Fruit fly (Drosophila melanogaster): ENCODE measurements around the gene shep.

shep gene

DNA sequence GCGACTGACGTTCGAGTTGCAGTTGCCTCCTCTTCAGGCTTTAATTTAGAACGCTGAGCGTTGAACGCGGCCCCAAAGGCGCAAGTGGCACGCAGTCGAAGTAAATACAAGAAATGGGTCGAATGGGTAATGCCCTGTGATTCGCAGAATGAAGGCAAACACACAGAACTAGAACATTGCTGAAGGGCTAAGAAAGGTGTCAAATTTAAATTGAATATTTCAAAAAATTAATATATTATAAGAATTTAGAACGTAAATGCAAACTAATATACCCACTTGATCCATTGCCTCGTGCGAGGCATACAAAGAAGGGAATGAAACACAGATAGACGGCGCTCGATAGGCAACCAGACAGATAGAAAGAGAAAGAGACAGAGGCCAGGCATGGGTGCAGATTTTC, 34.5 kb downstream of the shep start (continued):
- no peak for TF ChIP-seq D (optimal IDR thresholded peaks at IDR 0.05)
- peak; percentile 33 for TF ChIP-seq D (GFP tag; optimal IDR thresholded peaks at IDR 0.05)
- TF ChIP-seq tap (tag; optimal IDR thresholded peaks at IDR 0.05), result peak; percentile 25
- TF ChIP-seq Ptx1 (GFP tag; IDR thresholded peaks at IDR 0.05), result peak; percentile 67
- peak; percentile 29; the same call in 1 of the 2 replicates for TF ChIP-seq CG14014 (GFP tag; IDR thresholded peaks at IDR 0.05)
- TF ChIP-seq ranshi (GFP tag; IDR thresholded peaks at IDR 0.05), result peak; percentile 66; the same call in 1 of the 2 replicates
- peak; percentile 9 for TF ChIP-seq CG6254 (GFP tag; optimal IDR thresholded peaks at IDR 0.05)
- 0 out of 2 replicates have a peak, but pooled peaks have one; percentile 38 for TF ChIP-seq sob (GFP tag; IDR thresholded peaks at IDR 0.05)
- TF ChIP-seq CG10209 (GFP tag; optimal IDR thresholded peaks at IDR 0.05), result peak; percentile 41
- no peak for TF ChIP-seq CG12236 (GFP tag; optimal IDR thresholded peaks at IDR 0.05)
- TF ChIP-seq CG7357 (GFP tag; IDR thresholded peaks at IDR 0.05), result 0 out of 3 replicates have a peak, but pooled peaks have one; percentile 29
- peak; percentile 42; the same call in 1 of the 2 replicates for TF ChIP-seq ap (GFP tag; IDR thresholded peaks at IDR 0.05)
- peak; percentile 54 for TF ChIP-seq slbo (GFP tag; IDR thresholded peaks at IDR 0.05)
- TF ChIP-seq CG11723 (GFP tag; optimal IDR thresholded peaks at IDR 0.05), result no peak
- TF ChIP-seq CG6175 (GFP tag; IDR thresholded peaks at IDR 0.05), result no peak
- peak; percentile 49 for TF ChIP-seq ATbp (GFP tag; optimal IDR thresholded peaks at IDR 0.05)
- TF ChIP-seq CG11695 (GFP tag; IDR thresholded peaks at IDR 0.05), result peak; percentile 31; the same call in 1 of the 3 replicates
- no peak for TF ChIP-seq CG18619 (GFP tag; optimal IDR thresholded peaks at IDR 0.05)
- no peak for TF ChIP-seq jing (GFP tag; optimal IDR thresholded peaks at IDR 0.05)
- TF ChIP-seq dimm (GFP tag; IDR thresholded peaks at IDR 0.05), result 0 out of 2 replicates have a peak, but pooled peaks have one; percentile 45
- peak; percentile 3 for TF ChIP-seq CG13775 (GFP tag; optimal IDR thresholded peaks at IDR 0.05)
- 0 out of 3 replicates have a peak, but pooled peaks have one; percentile 29 for TF ChIP-seq CG2889 (GFP tag; IDR thresholded peaks at IDR 0.05)
- no peak for TF ChIP-seq disco-r (GFP tag; optimal IDR thresholded peaks at IDR 0.05)
- 0 out of 2 replicates have a peak, but pooled peaks have one; percentile 24 for TF ChIP-seq sens-2 (GFP tag; IDR thresholded peaks at IDR 0.05)
- peak; percentile 45 for TF ChIP-seq CG10366 (GFP tag; IDR thresholded peaks at IDR 0.05)
- TF ChIP-seq tio (GFP tag; optimal IDR thresholded peaks at IDR 0.05), result peak; percentile 44
- TF ChIP-seq CG9609 (GFP tag; optimal IDR thresholded peaks at IDR 0.05), result no peak
- no peak for TF ChIP-seq CG9215 (GFP tag; IDR thresholded peaks at IDR 0.05)
- peak; percentile 33; the same call in 1 of the 2 replicates for TF ChIP-seq CG31441 (GFP tag; IDR thresholded peaks at IDR 0.05)
- no peak for TF ChIP-seq CG5953 (GFP tag; IDR thresholded peaks at IDR 0.05)
- TF ChIP-seq gem (tag; optimal IDR thresholded peaks at IDR 0.05), result peak; percentile 62
- TF ChIP-seq sisA (GFP tag; IDR thresholded peaks at IDR 0.05), result peak; percentile 62
- TF ChIP-seq Kr (GFP tag; optimal IDR thresholded peaks at IDR 0.05), result no peak
- peak; percentile 32 for TF ChIP-seq ewg (GFP tag; optimal IDR thresholded peaks at IDR 0.05)
- no peak for TF ChIP-seq CG10543 (GFP tag; optimal IDR thresholded peaks at IDR 0.05)
- no peak for TF ChIP-seq Scr (GFP tag; IDR thresholded peaks at IDR 0.05; ENCODE audit: partially characterized antibody)
- no peak for TF ChIP-seq CG33213 (GFP tag; optimal IDR thresholded peaks at IDR 0.05)
- peak; percentile 59 for TF ChIP-seq Abd-B (GFP tag; optimal IDR thresholded peaks at IDR 0.05)
- TF ChIP-seq Ssrp (tag; optimal IDR thresholded peaks at IDR 0.05), result peak; percentile 54
- peak; percentile 43 for TF ChIP-seq CoRest (tag; optimal IDR thresholded peaks at IDR 0.05)
- peak; percentile 50; the same call in 1 of the 3 replicates for TF ChIP-seq so (GFP tag; IDR thresholded peaks at IDR 0.05)
- TF ChIP-seq TFAM (GFP tag; optimal IDR thresholded peaks at IDR 0.05), result no peak
- 0 out of 2 replicates have a peak, but pooled peaks have one; percentile 27 for TF ChIP-seq CG11696 (GFP tag; IDR thresholded peaks at IDR 0.05)
- TF ChIP-seq dati (GFP tag; IDR thresholded peaks at IDR 0.05), result no peak
- TF ChIP-seq CG13424 (tag; optimal IDR thresholded peaks at IDR 0.05), result peak; percentile 52
- TF ChIP-seq Hmr (GFP tag; optimal IDR thresholded peaks at IDR 0.05), result no peak
- TF ChIP-seq dysf (GFP tag; IDR thresholded peaks at IDR 0.05), result peak; percentile 49; the same call in 1 of the 3 replicates
- TF ChIP-seq Rfx (GFP tag; IDR thresholded peaks at IDR 0.05), result 0 out of 2 replicates have a peak, but pooled peaks have one; percentile 9
- TF ChIP-seq CG17612 (GFP tag; IDR thresholded peaks at IDR 0.05), result no peak
- TF ChIP-seq CG1529 (GFP tag; optimal IDR thresholded peaks at IDR 0.05), result peak; percentile 34
- peak; percentile 46 for TF ChIP-seq CG11247 (GFP tag; IDR thresholded peaks at IDR 0.05)

Data from whole organism, embryonic.